Worm (Caenorhabditis elegans): Measurements from ENCODE around the gene vha-8.

The vha-8 gene

ce11 chrIV:6750117-6750516 lies 40.8 kb upstream of the vha-8 start:
- TF ChIP-seq ceh-82 (tag; optimal IDR thresholded peaks at IDR 0.05) (no peak), lin-15B (tag; optimal IDR thresholded peaks at IDR 0.05) (no peak), saeg-2 (GFP tag; IDR thresholded peaks at IDR 0.05) (no peak), mep-1 (tag; optimal IDR thresholded peaks at IDR 0.05) (no peak), daf-8 (GFP tag; IDR thresholded peaks at IDR 0.05) (no peak), lin-38 (GFP tag; IDR thresholded peaks at IDR 0.05) (no peak), spr-3 (GFP tag; optimal IDR thresholded peaks at IDR 0.05) (no peak), unc-62 (GFP tag; optimal IDR thresholded peaks at IDR 0.05 in 1 of 2) (peak in 1 of 2 experiments; percentile 43), unc-62 (tag; optimal IDR thresholded peaks at IDR 0.05) (no peak), daf-16 (GFP tag; optimal IDR thresholded peaks at IDR 0.05) (no peak), daf-16 (tag; optimal IDR thresholded peaks at IDR 0.05) (no peak)

ce11 chrIV:6751213-6751612 lies 39.7 kb upstream of the vha-8 start:
- TF ChIP-seq hlh-11 (tag; optimal IDR thresholded peaks at IDR 0.05) (peak; percentile 55), ztf-7 (tag; optimal IDR thresholded peaks at IDR 0.05) (no peak), T26A8.4 (GFP tag; IDR thresholded peaks at IDR 0.05) (0 out of 2 replicates have a peak, but pooled peaks have one; percentile 44), hlh-30 (tag; optimal IDR thresholded peaks at IDR 0.05; ENCODE audit: insufficient read depth) (peak; percentile 61), lsy-2 (tag; optimal IDR thresholded peaks at IDR 0.05) (peak; percentile 24 to 25), mdt-29 (GFP tag; IDR thresholded peaks at IDR 0.05) (peak; percentile 52), sdz-12 (GFP tag; optimal IDR thresholded peaks at IDR 0.05) (no peak), aha-1 (tag) (peak; percentile 68), nhr-11 (tag; optimal IDR thresholded peaks at IDR 0.05) (peak; percentile 69), ceh-20 (GFP tag; IDR thresholded peaks at IDR 0.05) (peak; percentile 60; the same call in 1 of the 2 replicates), aly-2 (tag; optimal IDR thresholded peaks at IDR 0.05) (no peak), mxl-2 (GFP tag; conservative IDR thresholded peaks at IDR 0.05) (0 out of 2 replicates have a peak, but pooled peaks have one; percentile 18), daf-16 (GFP tag; optimal IDR thresholded peaks at IDR 0.05) (peak in 1 of 2 experiments; percentile 98), daf-16 (tag; optimal IDR thresholded peaks at IDR 0.05) (no peak)

DNA sequence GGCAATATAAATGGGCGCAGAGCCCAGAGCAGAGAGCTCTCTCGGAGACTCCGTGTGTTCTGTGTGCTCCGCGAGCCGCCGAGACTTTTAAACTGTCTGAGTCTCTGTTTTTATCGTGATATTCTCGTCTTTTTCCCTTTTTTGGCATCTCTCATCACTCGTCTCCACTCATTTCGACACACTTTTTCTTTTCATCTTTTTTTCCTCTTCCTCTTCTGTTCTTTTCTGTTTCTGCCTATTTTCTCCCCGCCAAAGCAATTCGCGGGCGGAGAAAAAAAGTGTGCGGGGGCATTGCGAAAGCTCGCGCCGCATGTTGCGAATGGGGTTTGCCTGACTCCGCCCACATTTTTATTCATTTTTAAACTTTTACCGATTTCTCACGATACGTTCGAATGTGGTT lies 34.5 kb upstream of the vha-8 start:
- TF ChIP-seq mes-2 (tag; optimal IDR thresholded peaks at IDR 0.05; ENCODE audit: poor library complexity, severe bottlenecking), result peak; percentile 92
- TF ChIP-seq lim-7 (GFP tag; IDR thresholded peaks at IDR 0.05), result no peak
- no peak for TF ChIP-seq lin-15B (tag; optimal IDR thresholded peaks at IDR 0.05)
- peak; percentile 81 for TF ChIP-seq nhr-102 (tag; optimal IDR thresholded peaks at IDR 0.05)
- TF ChIP-seq ceh-28 (tag; optimal IDR thresholded peaks at IDR 0.05), result no peak
- peak; percentile 71 for TF ChIP-seq F37D6.2 (tag; optimal IDR thresholded peaks at IDR 0.05)
- peak; percentile 54; the same call in 1 of the 2 replicates for TF ChIP-seq zfp-3 (GFP tag; conservative IDR thresholded peaks at IDR 0.05)
- no peak for TF ChIP-seq daf-19 (GFP tag; conservative IDR thresholded peaks at IDR 0.05)
- peak; percentile 73 for TF ChIP-seq nhr-28 (tag; optimal IDR thresholded peaks at IDR 0.05)
- peak; percentile 72 for TF ChIP-seq nhr-48 (tag; optimal IDR thresholded peaks at IDR 0.05)
- peak; percentile 87 for TF ChIP-seq hlh-11 (tag; optimal IDR thresholded peaks at IDR 0.05)
- no peak for TF ChIP-seq ceh-82 (tag; optimal IDR thresholded peaks at IDR 0.05)
- no peak for TF ChIP-seq ztf-11 (tag; optimal IDR thresholded peaks at IDR 0.05)
- peak; percentile 57 for TF ChIP-seq jun-1 (tag; optimal IDR thresholded peaks at IDR 0.05)
- no peak for TF ChIP-seq aly-2 (tag; optimal IDR thresholded peaks at IDR 0.05)
- TF ChIP-seq dpl-1 (GFP tag; optimal IDR thresholded peaks at IDR 0.05), result peak; percentile 79
- TF ChIP-seq Y75B8A.6 (GFP tag; IDR thresholded peaks at IDR 0.05), result no peak
- TF ChIP-seq ceh-20 (GFP tag; IDR thresholded peaks at IDR 0.05), result peak; percentile 42; the same call in 1 of the 2 replicates
- peak; percentile 38 for TF ChIP-seq ces-1 (GFP tag; optimal IDR thresholded peaks at IDR 0.05)
- TF ChIP-seq pqm-1 (tag; optimal IDR thresholded peaks at IDR 0.05), result peak; percentile 61
- TF ChIP-seq sdz-12 (GFP tag; optimal IDR thresholded peaks at IDR 0.05), result peak; percentile 36
- TF ChIP-seq zip-2 (tag; optimal IDR thresholded peaks at IDR 0.05), result no peak
- peak; percentile 72 for TF ChIP-seq F49E8.2 (tag; optimal IDR thresholded peaks at IDR 0.05; ENCODE audit: borderline replicate concordance)
- no peak for TF ChIP-seq snpc-4 (tag; optimal IDR thresholded peaks at IDR 0.05)
- TF ChIP-seq ZK337.2 (GFP tag; IDR thresholded peaks at IDR 0.05), result 0 out of 2 replicates have a peak, but pooled peaks have one; percentile 39
- no peak for TF ChIP-seq cey-2 (tag; optimal IDR thresholded peaks at IDR 0.05; ENCODE audit: borderline replicate concordance, insufficient read depth)
- TF ChIP-seq mep-1 (tag; optimal IDR thresholded peaks at IDR 0.05), result peak; percentile 92
- TF ChIP-seq pha-4 (GFP tag; IDR thresholded peaks at IDR 0.05), result peak; percentile 86
- no peak for TF ChIP-seq pha-4 (tag; optimal IDR thresholded peaks at IDR 0.05)
- TF ChIP-seq skn-1 (tag; optimal IDR thresholded peaks at IDR 0.05), result no peak
- TF ChIP-seq R02D3.7 (tag; optimal IDR thresholded peaks at IDR 0.05), result no peak
- TF ChIP-seq vab-7 (GFP tag; IDR thresholded peaks at IDR 0.05), result peak; percentile 51; the same call in 1 of the 2 replicates

All from whole organism, L4 larva.